Worm (Caenorhabditis elegans) whole organism, late embryonic: ENCODE results near the gene gldc-1.

ENCODE experiments used
- ceh-34 ChIP-seq: sonication (generic microtip); optimal IDR thresholded peaks from 2 replicates; lab custom pipeline; 2016; ENCODE audit warnings: mild to moderate bottlenecking, missing genetic modification characterization, missing compliant biosample characterization
- che-1 ChIP-seq: sonication (generic microtip); optimal IDR thresholded peaks from 2 replicates; lab custom pipeline; 2016; ENCODE audit warnings: mild to moderate bottlenecking, missing genetic modification characterization, missing compliant biosample characterization
- ets-4 ChIP-seq: sonication (generic microtip); optimal IDR thresholded peaks from 2 replicates; lab custom pipeline; 2016; ENCODE audit warnings: missing genetic modification characterization, missing compliant biosample characterization
- lim-6 ChIP-seq: sonication (generic microtip); optimal IDR thresholded peaks from 2 replicates; lab custom pipeline; 2016; ENCODE audit warnings: missing genetic modification characterization, missing compliant biosample characterization
- lin-11 ChIP-seq: fragments of 200-800 bp; sonication (Bioruptor generic); optimal IDR thresholded peaks from 2 replicates; lab custom pipeline; 2018; ENCODE audit warnings: mild to moderate bottlenecking, missing genetic modification characterization, missing compliant biosample characterization
- nhr-11 ChIP-seq: fragments of 150-350 bp; optimal IDR thresholded peaks from 2 replicates; lab custom pipeline; 2014; ENCODE audit warnings: missing biosample characterization, missing genetic modification characterization
- pax-1 ChIP-seq: fragments of 150-350 bp; optimal IDR thresholded peaks from 2 replicates; lab custom pipeline; 2014; ENCODE audit warnings: missing biosample characterization, missing genetic modification characterization
- sox-4 ChIP-seq: sonication (generic microtip); optimal IDR thresholded peaks from 2 replicates; lab custom pipeline; 2017; ENCODE audit warnings: mild to moderate bottlenecking, missing genetic modification characterization, inconsistent platforms, missing compliant biosample characterization
- syd-9 ChIP-seq: sonication (generic microtip); optimal IDR thresholded peaks from 2 replicates; lab custom pipeline; 2016; ENCODE audit warnings: mild to moderate bottlenecking, missing genetic modification characterization, moderate library complexity, missing compliant biosample characterization
- unc-42 ChIP-seq: sonication (generic microtip); optimal IDR thresholded peaks from 2 replicates; lab custom pipeline; 2016; ENCODE audit warnings: missing genotype, missing genetic modification characterization, missing compliant biosample characterization
- zip-5 ChIP-seq: sonication (generic microtip); optimal IDR thresholded peaks from 2 replicates; lab custom pipeline; 2016; ENCODE audit warnings: missing genetic modification characterization, missing compliant biosample characterization

DNA sequence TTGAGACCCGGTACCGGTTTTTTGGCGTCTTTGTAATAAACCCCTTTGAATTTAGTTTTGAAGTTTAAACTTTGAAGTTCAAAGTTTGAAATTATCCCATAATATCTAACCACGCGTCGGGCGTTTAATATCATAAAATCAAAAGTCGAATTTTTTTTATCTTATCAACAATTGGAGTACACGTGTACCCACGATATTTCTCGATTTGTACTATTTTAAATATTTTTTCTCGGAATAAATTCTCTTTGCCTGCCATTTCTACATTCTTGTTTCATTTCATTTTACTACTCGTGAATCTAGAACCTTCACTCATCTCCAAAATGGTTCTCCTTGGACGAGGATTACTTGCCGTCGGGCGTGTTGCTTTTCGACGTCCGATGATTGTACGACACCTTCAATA lies at the start of gene gldc-1:
- TF ChIP-seq nhr-11 (tag; lab: Kevin White, UChicago): no peak
- TF ChIP-seq zip-5 (tag; lab: Kevin White, UChicago): no peak
- no peak for TF ChIP-seq sox-4 (tag; lab: Kevin White, UChicago)
- TF ChIP-seq unc-42 (tag; lab: Kevin White, UChicago): no peak
- no peak for TF ChIP-seq syd-9 (tag; lab: Kevin White, UChicago)
- TF ChIP-seq ets-4 (tag; lab: Kevin White, UChicago): no peak
- TF ChIP-seq che-1 (tag; lab: Kevin White, UChicago): no peak
- no peak for TF ChIP-seq lim-6
- no peak for TF ChIP-seq ceh-34 (tag; lab: Kevin White, UChicago)
- no peak for TF ChIP-seq lin-11 (tag; lab: Kevin White, UChicago)
- no peak for TF ChIP-seq pax-1
